Worm (Caenorhabditis elegans) whole organism, young adult: ENCODE data around the gene sre-32.
A peak's percentile ranks its signal among the peaks of the same experiment; 100 is the strongest.

Experiments
- D2030.7 ChIP-seq: fragments of 200-800 bp; sonication (Bioruptor generic); IDR thresholded peaks from 2 replicates; pipeline ENCODE4 v1.3.6; 2022; ENCODE audit warnings: missing genetic modification reagents, missing genetic modification characterization, missing compliant biosample characterization
- F22D6.2 ChIP-seq: sonication (generic microtip); optimal IDR thresholded peaks from 2 replicates; lab custom pipeline; 2016; ENCODE audit warnings: mild to moderate bottlenecking, missing genetic modification characterization, missing compliant biosample characterization
- F23B12.7 ChIP-seq: sonication (generic microtip); optimal IDR thresholded peaks from 2 replicates; lab custom pipeline; 2017; ENCODE audit warnings: missing genetic modification characterization, mild to moderate bottlenecking, missing compliant biosample characterization, antibody characterized with exemption, moderate library complexity; ENCODE audit not compliant: insufficient read depth
- F39B2.1 ChIP-seq: fragments of 200-800 bp; sonication (Bioruptor generic); IDR thresholded peaks from 2 replicates; pipeline ENCODE4 v1.3.6; 2022; ENCODE audit warnings: missing genetic modification reagents, missing genetic modification characterization, missing compliant biosample characterization
- F57C9.4 ChIP-seq: sonication (generic microtip); optimal IDR thresholded peaks from 2 replicates; lab custom pipeline; 2017; ENCODE audit warnings: mild to moderate bottlenecking, missing genetic modification characterization, missing compliant biosample characterization
- K12H6.12 ChIP-seq: fragments of 200-800 bp; sonication (Bioruptor generic); optimal IDR thresholded peaks from 2 replicates; lab custom pipeline; 2018; ENCODE audit warnings: mild to moderate bottlenecking, missing genetic modification characterization, missing compliant biosample characterization
- T26A5.8 ChIP-seq: sonication (generic microtip); optimal IDR thresholded peaks from 2 replicates; lab custom pipeline; 2016; ENCODE audit warnings: missing genetic modification characterization, missing compliant biosample characterization
- Y95B8A.8 ChIP-seq: fragments of 200-800 bp; sonication (Bioruptor generic); IDR thresholded peaks from 2 replicates; pipeline ENCODE4 v1.3.6; 2022; ENCODE audit warnings: missing genetic modification reagents, missing genetic modification characterization, missing compliant biosample characterization
- ZK185.1 ChIP-seq: sonication (generic microtip); optimal IDR thresholded peaks from 2 replicates; lab custom pipeline; 2016; ENCODE audit warnings: mild to moderate bottlenecking, missing genetic modification characterization, missing compliant biosample characterization; ENCODE audit not compliant: poor library complexity, severe bottlenecking
- akir-1 ChIP-seq: fragments of 200-800 bp; sonication (Bioruptor generic); optimal IDR thresholded peaks from 2 replicates; lab custom pipeline; 2018; ENCODE audit warnings: mild to moderate bottlenecking, missing genetic modification characterization, moderate library complexity, missing compliant biosample characterization
- atf-7 ChIP-seq: sonication (generic microtip); optimal IDR thresholded peaks from 2 replicates; lab custom pipeline; 2017; ENCODE audit warnings: mild to moderate bottlenecking, missing genetic modification characterization, missing compliant biosample characterization
- cebp-1 ChIP-seq, 2 experiments: fragments of 200-800 bp in 1 of 2; sonication (Bioruptor generic) in 1 of 2; sonication (generic microtip) in 1 of 2; IDR thresholded peaks in 1 of 2; optimal IDR thresholded peaks in 1 of 2; 2 replicates each; pipeline versions ENCODE4 v1.3.6 to Lab custom; 2017 to 2022; ENCODE audit warnings: missing compliant biosample characterization in 2 of 2, missing genetic modification characterization in 2 of 2, mild to moderate bottlenecking in 1 of 2, missing genetic modification reagents in 1 of 2, moderate library complexity in 1 of 2
- ceh-27 ChIP-seq: fragments of 200-800 bp; sonication (Bioruptor generic); optimal IDR thresholded peaks from 2 replicates; lab custom pipeline; 2018; ENCODE audit warnings: mild to moderate bottlenecking, missing genetic modification characterization, moderate library complexity, missing compliant biosample characterization
- chd-7 ChIP-seq: sonication (generic microtip); optimal IDR thresholded peaks from 2 replicates; lab custom pipeline; 2016; ENCODE audit warnings: mild to moderate bottlenecking, missing genetic modification characterization, moderate library complexity, missing compliant biosample characterization
- dox-1 ChIP-seq: fragments of 200-800 bp; sonication (Bioruptor generic); IDR thresholded peaks from 2 replicates; pipeline ENCODE4 v1.3.6; 2022; ENCODE audit warnings: missing genetic modification reagents, missing genetic modification characterization, missing compliant biosample characterization
- dpl-1 ChIP-seq: fragments of 150-350 bp; optimal IDR thresholded peaks from 2 replicates; lab custom pipeline; 2014; ENCODE audit warnings: missing biosample characterization, missing genetic modification reagents, missing genetic modification characterization
- egl-44 ChIP-seq: fragments of 200-800 bp; sonication (Bioruptor generic); IDR thresholded peaks from 2 replicates; pipeline ENCODE4 v1.3.6; 2022; ENCODE audit warnings: missing genetic modification reagents, missing genetic modification characterization, missing compliant biosample characterization
- ekl-4 ChIP-seq: fragments of 200-800 bp; sonication (Bioruptor generic); IDR thresholded peaks from 2 replicates; pipeline ENCODE4 v1.3.6; 2022; ENCODE audit warnings: missing genetic modification reagents, missing genetic modification characterization, missing compliant biosample characterization
- ets-4 ChIP-seq: fragments of 200-800 bp; sonication (Bioruptor generic); optimal IDR thresholded peaks from 2 replicates; lab custom pipeline; 2018; ENCODE audit warnings: mild to moderate bottlenecking, missing genetic modification characterization, missing compliant biosample characterization
- gei-17 ChIP-seq: fragments of 200-800 bp; sonication (Bioruptor generic); optimal IDR thresholded peaks from 2 replicates; lab custom pipeline; 2018; ENCODE audit warnings: mild to moderate bottlenecking, missing genetic modification characterization, missing compliant biosample characterization
- hlh-26 ChIP-seq: fragments of 200-800 bp; sonication (Bioruptor generic); conservative IDR thresholded peaks from 2 replicates; pipeline ENCODE4 v1.3.6; 2022; ENCODE audit warnings: missing genetic modification reagents, missing genetic modification characterization, missing compliant biosample characterization
- let-607 ChIP-seq, 2 experiments: fragments of 200-800 bp in 1 of 2; sonication (Bioruptor generic) in 1 of 2; sonication (generic microtip) in 1 of 2; optimal IDR thresholded peaks; 2 replicates each; lab custom pipeline; 2016 to 2018; ENCODE audit warnings: mild to moderate bottlenecking in 2 of 2, missing compliant biosample characterization in 2 of 2, missing genetic modification characterization in 2 of 2, moderate library complexity in 2 of 2, missing genotype in 1 of 2
- nhr-179 ChIP-seq: sonication (generic microtip); optimal IDR thresholded peaks from 2 replicates; lab custom pipeline; 2016; ENCODE audit warnings: mild to moderate bottlenecking, missing genetic modification characterization, missing compliant biosample characterization
- nhr-90 ChIP-seq: sonication (generic microtip); optimal IDR thresholded peaks from 2 replicates; lab custom pipeline; 2016; ENCODE audit warnings: missing genotype, mild to moderate bottlenecking, missing genetic modification characterization, missing compliant biosample characterization
- rcor-1 ChIP-seq: fragments of 200-800 bp; sonication (Bioruptor generic); IDR thresholded peaks from 2 replicates; pipeline ENCODE4 v1.3.6; 2022; ENCODE audit warnings: missing genetic modification reagents, missing genetic modification characterization, missing compliant biosample characterization
- repo-1 ChIP-seq: sonication (generic microtip); optimal IDR thresholded peaks from 2 replicates; lab custom pipeline; 2017; ENCODE audit warnings: mild to moderate bottlenecking, missing genetic modification characterization, missing compliant biosample characterization
- rpc-1 ChIP-seq, 2 experiments: fragments of 150-350 bp in 1 of 2; sonication (generic microtip) in 1 of 2; optimal IDR thresholded peaks; 2 replicates each; lab custom pipeline; 2014 to 2018; ENCODE audit warnings: missing biosample characterization in 1 of 2, missing genetic modification characterization in 1 of 2, missing genetic modification reagents in 1 of 2, missing genotype in 1 of 2
- snpc-1.3 ChIP-seq: sonication (generic microtip); optimal IDR thresholded peaks from 2 replicates; lab custom pipeline; 2017; ENCODE audit warnings: missing genetic modification characterization, mild to moderate bottlenecking, missing compliant biosample characterization, antibody characterized with exemption, moderate library complexity, missing genotype, missing genetic modification reagents; ENCODE audit not compliant: insufficient read depth
- tbp1 ChIP-seq: fragments of 200-800 bp; sonication (Bioruptor generic); optimal IDR thresholded peaks from 2 replicates; lab custom pipeline; 2018; ENCODE audit warnings: mild to moderate bottlenecking, missing genetic modification characterization, missing compliant biosample characterization
- tbx-9 ChIP-seq: sonication (generic microtip); optimal IDR thresholded peaks from 2 replicates; lab custom pipeline; 2016; ENCODE audit warnings: borderline replicate concordance, missing genetic modification characterization, inconsistent platforms, missing compliant biosample characterization
- unc-62 ChIP-seq: fragments of 150-350 bp; optimal IDR thresholded peaks from 2 replicates; lab custom pipeline; 2014; ENCODE audit warnings: missing biosample characterization, missing genetic modification reagents, missing genetic modification characterization
- zfh-2 ChIP-seq: fragments of 200-800 bp; sonication (Bioruptor generic); conservative IDR thresholded peaks from 2 replicates; pipeline ENCODE4 v1.3.6; 2022; ENCODE audit warnings: missing genetic modification reagents, missing genetic modification characterization, missing compliant biosample characterization
- zim-3 ChIP-seq: sonication (generic microtip); optimal IDR thresholded peaks from 2 replicates; lab custom pipeline; 2017; ENCODE audit warnings: mild to moderate bottlenecking, missing genetic modification characterization, moderate library complexity, missing compliant biosample characterization

The sre-32 gene

ce11 chrII:12491936-12492335, 35.4 kb upstream of the sre-32 start, which contains the start of gene srz-6:
Gene srz-6, plus strand, starts transcription at chrII:12492236.
- TF ChIP-seq snpc-1.3 (tag; lab: Kevin White, UChicago) (no peak), gei-17 (no peak), let-607 (tag; optimal IDR thresholded peaks at IDR 0.05; lab: Kevin White, UChicago) (no peak), zfh-2 (GFP tag; lab: Robert Waterston, UW) (0 out of 2 replicates have a peak, but pooled peaks have one; percentile 29), T26A5.8 (tag; lab: Kevin White, UChicago) (no peak)

ce11 chrII:12489903-12490302, 33.4 kb upstream of the sre-32 start, which contains the start of gene T21B4.15:
Gene T21B4.15, plus strand, starts transcription at chrII:12490203.
- TF ChIP-seq zim-3 (tag; lab: Kevin White, UChicago) (no peak), ekl-4 (GFP tag; lab: Robert Waterston, UW) (no peak)

DNA sequence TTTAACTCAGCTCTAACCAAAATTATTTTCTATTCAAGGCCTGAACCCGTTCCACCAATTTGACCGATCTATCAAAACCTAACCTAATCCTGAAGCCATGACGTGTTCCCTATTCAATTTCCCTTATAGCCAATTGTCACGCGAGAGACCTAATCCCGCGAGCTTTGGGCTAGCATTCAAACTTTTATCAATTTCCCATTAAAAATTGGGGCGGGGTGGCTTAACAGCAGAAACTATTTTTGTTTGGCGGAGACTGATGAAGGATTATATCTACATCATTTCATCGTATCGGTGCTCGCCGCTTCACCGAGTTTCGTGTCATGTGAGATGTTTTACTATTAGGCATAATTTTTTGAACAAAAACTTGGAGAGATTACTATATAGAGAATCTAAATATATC, 32.3 kb upstream of the sre-32 start:
- TF ChIP-seq nhr-179 (tag; lab: Kevin White, UChicago) (no peak), ceh-27 (GFP tag; lab: Kevin White, UChicago) (no peak), nhr-90 (no peak), dox-1 (GFP tag; lab: Robert Waterston, UW) (no peak)

DNA sequence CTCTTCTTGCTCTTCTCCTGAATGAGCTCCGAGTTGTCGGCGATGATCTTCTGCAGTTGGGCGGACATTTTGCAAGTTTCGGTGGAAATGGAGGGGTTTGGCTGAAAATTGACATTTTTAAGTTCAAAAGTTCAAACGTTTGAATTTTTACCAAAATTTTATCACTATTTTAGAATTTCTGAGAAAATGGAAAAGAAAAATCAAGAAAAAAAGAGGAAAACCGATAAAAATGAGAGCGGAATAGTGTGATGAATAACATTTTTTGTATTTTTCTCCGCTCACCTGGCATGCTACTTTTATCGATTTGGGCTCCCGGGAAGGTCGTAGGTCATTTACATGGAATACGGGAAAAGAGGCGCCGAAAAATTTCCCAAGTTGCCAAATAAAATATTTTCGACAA, 28.5 kb upstream of the sre-32 start, which contains the start of gene F15A4.10:
Gene F15A4.10, minus strand, starts transcription at position 101 of the 400 bp plus-strand sequence.
- TF ChIP-seq repo-1 (tag; lab: Kevin White, UChicago) (no peak), ets-4 (no peak), atf-7 (no peak), K12H6.12 (tag; lab: Kevin White, UChicago) (no peak), cebp-1 (GFP tag; IDR thresholded peaks at IDR 0.05; lab: Robert Waterston, UW) (no peak), cebp-1 (tag; optimal IDR thresholded peaks at IDR 0.05; lab: Kevin White, UChicago) (no peak), hlh-26 (GFP tag; lab: Robert Waterston, UW) (no peak), F22D6.2 (tag; lab: Kevin White, UChicago) (no peak), F39B2.1 (GFP tag; lab: Robert Waterston, UW) (no peak), egl-44 (GFP tag; lab: Robert Waterston, UW) (no peak), rcor-1 (GFP tag; lab: Robert Waterston, UW) (no peak), Y95B8A.8 (GFP tag; lab: Robert Waterston, UW) (no peak), tbp1 (no peak), ZK185.1 (no peak), rpc-1 (optimal IDR thresholded peaks at IDR 0.05; lab: Kevin White, UChicago) (no peak), rpc-1 (tag; optimal IDR thresholded peaks at IDR 0.05; lab: Kevin White, UChicago) (no peak), tbx-9 (tag; lab: Kevin White, UChicago) (no peak), unc-62 (no peak), F23B12.7 (tag; lab: Kevin White, UChicago) (no peak), D2030.7 (no peak), dox-1 (GFP tag; lab: Robert Waterston, UW) (no peak)
- TF ChIP-seq, all 124 proteins: peak for 0

DNA sequence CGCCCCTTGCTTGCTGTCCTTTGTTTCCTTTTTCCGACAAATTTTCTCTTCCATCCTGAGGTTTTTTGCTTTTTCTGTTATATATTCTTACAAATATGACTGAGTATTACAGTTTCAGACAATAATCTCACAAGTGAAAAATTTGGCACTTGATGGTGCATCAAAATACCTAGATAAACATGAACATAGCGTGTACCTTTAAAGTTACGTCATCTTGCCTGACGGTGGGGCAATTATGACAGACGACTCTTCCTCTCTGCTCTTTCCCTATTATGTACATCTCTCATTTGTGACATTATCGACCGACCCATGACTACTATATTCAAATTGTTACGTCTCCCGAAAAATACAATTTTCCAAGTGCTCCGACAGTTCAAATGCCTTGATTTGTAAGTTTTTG, 26.1 kb upstream of the sre-32 start, which contains the start of gene fbxb-102:
Gene fbxb-102, plus strand, starts transcription at position 301 of the 400 bp plus-strand sequence.
- TF ChIP-seq cebp-1 (GFP tag; IDR thresholded peaks at IDR 0.05; lab: Robert Waterston, UW) (no peak), cebp-1 (tag; optimal IDR thresholded peaks at IDR 0.05; lab: Kevin White, UChicago) (no peak), ZK185.1 (no peak), ets-4 (no peak), akir-1 (GFP tag; lab: Kevin White, UChicago) (no peak), dpl-1 (no peak), hlh-26 (GFP tag; lab: Robert Waterston, UW) (no peak), chd-7 (no peak), F57C9.4 (tag; lab: Kevin White, UChicago) (no peak)
